Worm (Caenorhabditis elegans) whole organism, young adult: ENCODE data around the gene Y60C6A.1.

Experiments used
- B0336.3 ChIP-seq: fragments of 200-800 bp; sonication (Bioruptor generic); IDR thresholded peaks from 2 replicates; pipeline ENCODE4 v1.3.6; 2022; ENCODE audit warnings: missing genetic modification characterization, missing compliant biosample characterization
- F10E7.11 ChIP-seq: sonication (generic microtip); optimal IDR thresholded peaks from 2 replicates; lab custom pipeline; 2017; ENCODE audit warnings: mild to moderate bottlenecking, missing genetic modification characterization, moderate library complexity, missing compliant biosample characterization
- F55B11.4 ChIP-seq: sonication (generic microtip); optimal IDR thresholded peaks from 2 replicates; lab custom pipeline; 2016; ENCODE audit warnings: missing compliant biosample characterization, missing genetic modification characterization, borderline replicate concordance; ENCODE audit not compliant: insufficient read depth
- F57C9.4 ChIP-seq: sonication (generic microtip); optimal IDR thresholded peaks from 2 replicates; lab custom pipeline; 2017; ENCODE audit warnings: mild to moderate bottlenecking, missing genetic modification characterization, missing compliant biosample characterization
- K11D2.4 ChIP-seq: fragments of 200-800 bp; sonication (Bioruptor generic); IDR thresholded peaks from 2 replicates; pipeline ENCODE4 v1.3.6; 2022; ENCODE audit warnings: missing genetic modification reagents, missing genetic modification characterization, missing compliant biosample characterization
- Y53G8AR.9 ChIP-seq: fragments of 200-800 bp; sonication (Bioruptor generic); conservative IDR thresholded peaks from 2 replicates; pipeline ENCODE4 v1.3.6; 2022; ENCODE audit warnings: missing genetic modification reagents, missing genetic modification characterization, missing compliant biosample characterization
- ama-1 ChIP-seq, 3 experiments: fragments of 150-350 bp in 1 of 3; sonication (generic microtip) in 2 of 3; optimal IDR thresholded peaks; 2 replicates each; lab custom pipeline; 2014 to 2018; ENCODE audit warnings: missing biosample characterization in 2 of 3, missing genetic modification characterization in 2 of 3, missing genetic modification reagents in 2 of 3
- bed-1 ChIP-seq: fragments of 200-800 bp; sonication (Bioruptor generic); IDR thresholded peaks from 2 replicates; pipeline ENCODE4 v1.3.6; 2022; ENCODE audit warnings: missing genetic modification reagents, missing genetic modification characterization, missing compliant biosample characterization
- cebp-1 ChIP-seq, 2 experiments: fragments of 200-800 bp in 1 of 2; sonication (Bioruptor generic) in 1 of 2; sonication (generic microtip) in 1 of 2; IDR thresholded peaks in 1 of 2; optimal IDR thresholded peaks in 1 of 2; 2 replicates each; pipeline versions ENCODE4 v1.3.6 to Lab custom; 2017 to 2022; ENCODE audit warnings: missing compliant biosample characterization in 2 of 2, missing genetic modification characterization in 2 of 2, mild to moderate bottlenecking in 1 of 2, missing genetic modification reagents in 1 of 2, moderate library complexity in 1 of 2
- ceh-40 ChIP-seq: fragments of 200-800 bp; sonication (Bioruptor generic); IDR thresholded peaks from 2 replicates; pipeline ENCODE4 v1.3.6; 2022; ENCODE audit warnings: missing genetic modification characterization, missing compliant biosample characterization
- ceh-58 ChIP-seq: fragments of 200-800 bp; sonication (Bioruptor generic); IDR thresholded peaks from 2 replicates; pipeline ENCODE4 v1.3.6; 2022; ENCODE audit warnings: missing genetic modification characterization, missing compliant biosample characterization
- ceh-79 ChIP-seq: sonication (generic microtip); optimal IDR thresholded peaks from 2 replicates; lab custom pipeline; 2017; ENCODE audit warnings: mild to moderate bottlenecking, missing genetic modification characterization, missing compliant biosample characterization
- efl-1 ChIP-seq: fragments of 150-350 bp; optimal IDR thresholded peaks from 2 replicates; lab custom pipeline; 2014; ENCODE audit warnings: missing biosample characterization, missing genetic modification reagents, missing genetic modification characterization
- egrh-3 ChIP-seq: fragments of 200-800 bp; sonication (Bioruptor generic); IDR thresholded peaks from 2 replicates; pipeline ENCODE4 v1.3.6; 2022; ENCODE audit warnings: missing genetic modification reagents, missing genetic modification characterization, missing compliant biosample characterization
- ekl-4 ChIP-seq: fragments of 200-800 bp; sonication (Bioruptor generic); IDR thresholded peaks from 2 replicates; pipeline ENCODE4 v1.3.6; 2022; ENCODE audit warnings: missing genetic modification reagents, missing genetic modification characterization, missing compliant biosample characterization
- him-1 ChIP-seq: sonication (generic microtip); optimal IDR thresholded peaks from 2 replicates; lab custom pipeline; 2016; ENCODE audit warnings: missing genotype, missing genetic modification reagents, missing genetic modification characterization, missing compliant biosample characterization
- hlh-12 ChIP-seq: sonication (generic microtip); optimal IDR thresholded peaks from 2 replicates; lab custom pipeline; 2016; ENCODE audit warnings: missing genetic modification characterization, missing compliant biosample characterization
- hlh-26 ChIP-seq: fragments of 200-800 bp; sonication (Bioruptor generic); conservative IDR thresholded peaks from 2 replicates; pipeline ENCODE4 v1.3.6; 2022; ENCODE audit warnings: missing genetic modification reagents, missing genetic modification characterization, missing compliant biosample characterization
- hmg-1.2 ChIP-seq: fragments of 200-800 bp; sonication (Bioruptor generic); IDR thresholded peaks from 2 replicates; pipeline ENCODE4 v1.3.6; 2022; ENCODE audit warnings: missing genetic modification reagents, missing genetic modification characterization, missing compliant biosample characterization
- lag-1 ChIP-seq: fragments of 200-800 bp; sonication (Bioruptor generic); IDR thresholded peaks from 2 replicates; pipeline ENCODE4 v1.3.6; 2022; ENCODE audit warnings: missing genetic modification reagents, missing genetic modification characterization, missing compliant biosample characterization
- let-526 ChIP-seq: fragments of 200-800 bp; sonication (Bioruptor generic); IDR thresholded peaks from 2 replicates; pipeline ENCODE4 v1.3.6; 2022; ENCODE audit warnings: missing genetic modification reagents, missing genetic modification characterization, missing compliant biosample characterization
- lin-35 ChIP-seq, 3 experiments: fragments of 150-350 bp in 2 of 3; sonication (generic microtip) in 1 of 3; optimal IDR thresholded peaks; 2 replicates each; lab custom pipeline; 2014 to 2018; ENCODE audit warnings: missing biosample characterization in 3 of 3, missing genetic modification characterization in 3 of 3, missing genetic modification reagents in 3 of 3
- nhr-120 ChIP-seq: fragments of 200-800 bp; sonication (Bioruptor generic); IDR thresholded peaks from 2 replicates; pipeline ENCODE4 v1.3.6; 2022; ENCODE audit warnings: missing genetic modification characterization, missing compliant biosample characterization
- pha-4 ChIP-seq: fragments of 150-350 bp; sonication (generic microtip); optimal IDR thresholded peaks from 2 replicates; lab custom pipeline; 2014; ENCODE audit warnings: missing biosample characterization, missing genetic modification reagents, missing genetic modification characterization
- rpc-1 ChIP-seq, 2 experiments: fragments of 150-350 bp in 1 of 2; sonication (generic microtip) in 1 of 2; optimal IDR thresholded peaks; 2 replicates each; lab custom pipeline; 2014 to 2018; ENCODE audit warnings: missing biosample characterization in 1 of 2, missing genetic modification characterization in 1 of 2, missing genetic modification reagents in 1 of 2, missing genotype in 1 of 2
- snpc-1.1 ChIP-seq: sonication (generic microtip); optimal IDR thresholded peaks from 2 replicates; lab custom pipeline; 2017; ENCODE audit warnings: missing genetic modification characterization, mild to moderate bottlenecking, missing compliant biosample characterization, antibody characterized with exemption, moderate library complexity, missing genotype, missing genetic modification reagents; ENCODE audit not compliant: insufficient read depth
- snpc-1.3 ChIP-seq: sonication (generic microtip); optimal IDR thresholded peaks from 2 replicates; lab custom pipeline; 2017; ENCODE audit warnings: missing genetic modification characterization, mild to moderate bottlenecking, missing compliant biosample characterization, antibody characterized with exemption, moderate library complexity, missing genotype, missing genetic modification reagents; ENCODE audit not compliant: insufficient read depth
- tbp1 ChIP-seq: fragments of 200-800 bp; sonication (Bioruptor generic); optimal IDR thresholded peaks from 2 replicates; lab custom pipeline; 2018; ENCODE audit warnings: mild to moderate bottlenecking, missing genetic modification characterization, missing compliant biosample characterization
- tlf-1 ChIP-seq: fragments of 200-800 bp; sonication (Bioruptor generic); optimal IDR thresholded peaks from 2 replicates; lab custom pipeline; 2018; ENCODE audit warnings: mild to moderate bottlenecking, missing genetic modification characterization, missing compliant biosample characterization
- zfh-2 ChIP-seq: fragments of 200-800 bp; sonication (Bioruptor generic); conservative IDR thresholded peaks from 2 replicates; pipeline ENCODE4 v1.3.6; 2022; ENCODE audit warnings: missing genetic modification reagents, missing genetic modification characterization, missing compliant biosample characterization
- zim-3 ChIP-seq: sonication (generic microtip); optimal IDR thresholded peaks from 2 replicates; lab custom pipeline; 2017; ENCODE audit warnings: mild to moderate bottlenecking, missing genetic modification characterization, moderate library complexity, missing compliant biosample characterization
- ztf-22 ChIP-seq: fragments of 200-800 bp; sonication (Bioruptor generic); optimal IDR thresholded peaks from 2 replicates; lab custom pipeline; 2018; ENCODE audit warnings: mild to moderate bottlenecking, missing genetic modification characterization, moderate library complexity, missing compliant biosample characterization
- ztf-6 ChIP-seq: fragments of 200-800 bp; sonication (Bioruptor generic); IDR thresholded peaks from 2 replicates; pipeline ENCODE4 v1.3.6; 2022; ENCODE audit warnings: missing genetic modification reagents, missing genetic modification characterization, missing compliant biosample characterization

The Y60C6A.1 gene

ce11 chrV:4775140-4775539 is 8.3 kb upstream of the Y60C6A.1 start:
- TF ChIP-seq lag-1 (GFP tag; lab: Robert Waterston, UW) (no peak), B0336.3 (no peak), hlh-26 (GFP tag; lab: Robert Waterston, UW) (no peak), K11D2.4 (GFP tag; lab: Robert Waterston, UW) (no peak), ceh-79 (tag; lab: Kevin White, UChicago) (no peak), tlf-1 (GFP tag; lab: Kevin White, UChicago) (no peak), F57C9.4 (tag; lab: Kevin White, UChicago) (no peak), zfh-2 (no peak), nhr-120 (GFP tag; lab: Robert Waterston, UW) (no peak), zim-3 (tag; lab: Kevin White, UChicago) (no peak), F55B11.4 (tag; lab: Kevin White, UChicago) (no peak), egrh-3 (GFP tag; lab: Robert Waterston, UW) (no peak), ceh-58 (GFP tag; lab: Robert Waterston, UW) (no peak), Y53G8AR.9 (no peak), lin-35 (GFP tag; optimal IDR thresholded peaks at IDR 0.05; lab: Kevin White, UChicago) (no peak)

ce11 chrV:4777388-4777986 is 5.9 kb upstream of the Y60C6A.1 start, which contains the start of gene C18G1.1:
TSS of gene C18G1.1 (plus strand) at chrV:4777960.
- TF ChIP-seq efl-1 (GFP tag; lab: Kevin White, UChicago) (no peak), cebp-1 (GFP tag; IDR thresholded peaks at IDR 0.05; lab: Robert Waterston, UW) (no peak), cebp-1 (tag; optimal IDR thresholded peaks at IDR 0.05; lab: Kevin White, UChicago) (no peak)

ce11 chrV:4785333-4785852 is 2.0 kb downstream of the Y60C6A.1 start, which contains the start of the genes Y60C6A.2 and Y60C6A.3:
TSS of gene Y60C6A.2 (minus strand) at chrV:4785433.
TSS of gene Y60C6A.3 (plus strand) at chrV:4785802.
- TF ChIP-seq hlh-12 (tag; lab: Kevin White, UChicago) = no peak
- TF ChIP-seq snpc-1.1 (tag; lab: Kevin White, UChicago) = no peak
- TF ChIP-seq B0336.3 = no peak
- no peak for TF ChIP-seq ztf-6 (GFP tag; lab: Robert Waterston, UW)
- TF ChIP-seq bed-1 (GFP tag; lab: Robert Waterston, UW) = no peak
- no peak for TF ChIP-seq ceh-40 (GFP tag; lab: Robert Waterston, UW)
- TF ChIP-seq ztf-22 = no peak
- TF ChIP-seq ekl-4 (GFP tag; lab: Robert Waterston, UW) = no peak
- no peak for TF ChIP-seq nhr-120 (GFP tag; lab: Robert Waterston, UW)
- no peak for TF ChIP-seq rpc-1 (optimal IDR thresholded peaks at IDR 0.05; lab: Kevin White, UChicago)
- no peak for TF ChIP-seq rpc-1 (tag; optimal IDR thresholded peaks at IDR 0.05; lab: Kevin White, UChicago)
- TF ChIP-seq him-1 (tag; lab: Kevin White, UChicago) = no peak
- no peak for TF ChIP-seq hmg-1.2 (GFP tag; lab: Robert Waterston, UW)
- TF ChIP-seq, all 124 proteins: peak for 0

- TF ChIP-seq tbp1 = no peak
- no peak for TF ChIP-seq F10E7.11 (tag; lab: Kevin White, UChicago)
- no peak for TF ChIP-seq let-526 (GFP tag; lab: Robert Waterston, UW)
- TF ChIP-seq pha-4 (tag; lab: Kevin White, UChicago) = no peak
- TF ChIP-seq snpc-1.3 (tag; lab: Kevin White, UChicago) = no peak
- no peak for TF ChIP-seq ama-1 (optimal IDR thresholded peaks at IDR 0.05; lab: Kevin White, UChicago)
- no peak for TF ChIP-seq ama-1 (GFP tag; optimal IDR thresholded peaks at IDR 0.05; lab: Kevin White, UChicago)
These were observed 3.8 kb downstream of the Y60C6A.1 start, which contains the start of gene R02F11.9 for ce11 chrV:4787166-4787565. TSS of gene R02F11.9 (plus strand) at chrV:4787466.
